Fruit fly (Drosophila melanogaster): ENCODE results near the gene Ucp4B.

The Ucp4B gene

DNA sequence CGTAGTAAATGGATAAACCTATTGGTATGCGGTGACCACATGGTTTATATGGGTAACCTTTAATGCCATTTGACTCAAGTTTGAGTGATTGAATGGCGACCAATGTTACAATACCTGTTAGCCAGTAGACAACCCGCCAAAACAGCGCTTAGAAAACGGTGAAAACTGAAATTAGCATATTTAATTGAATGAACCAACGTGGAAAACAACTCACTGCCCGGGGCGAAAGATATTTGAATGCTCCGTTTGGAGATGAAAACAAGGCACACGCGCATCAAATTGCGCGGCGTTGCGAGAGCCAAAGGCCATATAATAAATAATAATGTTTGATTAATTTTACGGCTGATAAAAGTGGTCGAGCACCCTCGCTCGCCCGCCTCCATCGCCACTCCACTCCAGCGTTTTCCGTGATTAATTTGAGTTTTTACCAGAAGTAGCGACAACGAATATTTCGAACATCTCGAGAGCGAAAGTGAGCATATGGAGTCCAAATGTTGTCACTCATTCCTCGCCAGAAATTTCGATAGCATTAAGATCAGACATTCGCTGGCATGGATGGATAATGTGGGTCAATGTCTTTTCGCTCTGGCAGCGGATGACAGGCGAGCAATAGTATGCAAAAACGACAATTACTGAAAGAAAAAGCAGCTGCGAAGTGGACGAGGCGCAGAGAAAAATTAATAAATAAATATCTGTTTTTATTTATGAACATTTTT is 1.6 kb downstream of the Ucp4B start (continued):
- TF ChIP-seq dimm (GFP tag; IDR thresholded peaks at IDR 0.05) (no peak), CG30020 (tag; optimal IDR thresholded peaks at IDR 0.05) (no peak), CG8281 (tag; optimal IDR thresholded peaks at IDR 0.05) (no peak), slou (GFP tag; optimal IDR thresholded peaks at IDR 0.05) (no peak), MESR4 (GFP tag; optimal IDR thresholded peaks at IDR 0.05) (no peak), pho (GFP tag; optimal IDR thresholded peaks at IDR 0.05) (no peak), CG7786 (GFP tag; optimal IDR thresholded peaks at IDR 0.05) (no peak)

DNA sequence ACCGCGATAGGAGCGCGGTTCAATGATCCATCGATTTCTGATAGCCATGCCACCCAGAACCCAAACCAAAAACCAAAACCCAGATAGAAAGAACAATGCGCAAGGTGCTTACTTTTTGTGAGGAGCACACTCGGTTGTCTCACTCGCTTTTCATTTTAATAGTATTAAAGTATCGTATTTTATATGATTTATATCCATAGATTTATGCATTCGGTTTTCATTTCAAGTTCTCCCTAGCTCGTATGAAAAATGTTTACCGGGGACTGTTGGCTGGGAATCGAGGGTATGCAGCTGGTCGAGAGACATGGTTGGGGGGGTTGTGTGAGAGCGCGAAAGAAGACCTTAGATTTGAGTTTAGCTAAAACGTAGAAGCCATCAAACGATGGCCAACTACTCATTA is 2.3 kb downstream of the Ucp4B start:
- TF ChIP-seq sug (tag; optimal IDR thresholded peaks at IDR 0.05) (peak; percentile 17), zfh2 (GFP tag; optimal IDR thresholded peaks at IDR 0.05) (peak; percentile 26), Mad (GFP tag; optimal IDR thresholded peaks at IDR 0.05) (peak; percentile 9), CG2712 (tag; optimal IDR thresholded peaks at IDR 0.05) (peak; percentile 15), bsh (GFP tag; optimal IDR thresholded peaks at IDR 0.05) (peak in 1 of 2 experiments; percentile 59), Spps (tag; optimal IDR thresholded peaks at IDR 0.05) (no peak), NfI (GFP tag; optimal IDR thresholded peaks at IDR 0.05) (peak; percentile 47), CG31365 (tag; optimal IDR thresholded peaks at IDR 0.05) (no peak), pho (GFP tag; optimal IDR thresholded peaks at IDR 0.05) (no peak), D19B (GFP tag; optimal IDR thresholded peaks at IDR 0.05) (peak; percentile 96), CG8765 (GFP tag; IDR thresholded peaks at IDR 0.05) (no peak), vfl (GFP tag; optimal IDR thresholded peaks at IDR 0.05) (no peak), CG8359 (GFP tag; optimal IDR thresholded peaks at IDR 0.05; ENCODE audit: borderline replicate concordance) (no peak), gro (GFP tag; optimal IDR thresholded peaks at IDR 0.05) (no peak), HLHmδ (GFP tag; optimal IDR thresholded peaks at IDR 0.05) (no peak), CG18599 (GFP tag; optimal IDR thresholded peaks at IDR 0.05) (peak; percentile 49), row (GFP tag; IDR thresholded peaks at IDR 0.05) (peak; percentile 84), zen2 (GFP tag; IDR thresholded peaks at IDR 0.05; ENCODE audit: partially characterized antibody) (no peak), lmd (GFP tag; IDR thresholded peaks at IDR 0.05) (peak; percentile 77), CG18262 (tag; optimal IDR thresholded peaks at IDR 0.05) (peak; percentile 5), CG5245 (GFP tag; optimal IDR thresholded peaks at IDR 0.05) (no peak), CG1024 (GFP tag; IDR thresholded peaks at IDR 0.05) (0 out of 2 replicates have a peak, but pooled peaks have one; percentile 36), CG7839 (tag; optimal IDR thresholded peaks at IDR 0.05) (peak; percentile 43), kni (GFP tag; optimal IDR thresholded peaks at IDR 0.05) (no peak), prd (optimal IDR thresholded peaks at IDR 0.05) (no peak), prd (GFP tag; IDR thresholded peaks at IDR 0.05) (peak; percentile 61), CG4617 (GFP tag; optimal IDR thresholded peaks at IDR 0.05; ENCODE audit: borderline replicate concordance) (no peak), CG4730 (GFP tag; IDR thresholded peaks at IDR 0.05) (0 out of 2 replicates have a peak, but pooled peaks have one; percentile 10), phol (tag; optimal IDR thresholded peaks at IDR 0.05) (peak; percentile 16), CHES-1-like (GFP tag; optimal IDR thresholded peaks at IDR 0.05) (no peak), so (GFP tag; IDR thresholded peaks at IDR 0.05) (peak; percentile 73; the same call in 2 of the 3 replicates), peb (GFP tag; IDR thresholded peaks at IDR 0.05) (0 out of 2 replicates have a peak, but pooled peaks have one; percentile 13), H2.0 (GFP tag; IDR thresholded peaks at IDR 0.05) (peak; percentile 12; the same call in 1 of the 2 replicates), NFAT (GFP tag; IDR thresholded peaks at IDR 0.05) (no peak), CG6765 (GFP tag; optimal IDR thresholded peaks at IDR 0.05) (no peak), Aef1 (GFP tag; IDR thresholded peaks at IDR 0.05) (0 out of 3 replicates have a peak, but pooled peaks have one; percentile 17), sens (GFP tag) (peak; percentile 83), CG30403 (GFP tag; optimal IDR thresholded peaks at IDR 0.05) (peak; percentile 56), eyg (GFP tag; optimal IDR thresholded peaks at IDR 0.05) (no peak), CG6683 (GFP tag; optimal IDR thresholded peaks at IDR 0.05) (no peak), bab2 (GFP tag; optimal IDR thresholded peaks at IDR 0.05) (peak; percentile 14), org-1 (GFP tag; optimal IDR thresholded peaks at IDR 0.05) (no peak), chm (GFP tag; IDR thresholded peaks at IDR 0.05) (peak; percentile 73)

Measured in whole organism, embryonic.